Worm (Caenorhabditis elegans): ENCODE measurements around the gene C08B6.2.

C08B6.2 gene

DNA sequence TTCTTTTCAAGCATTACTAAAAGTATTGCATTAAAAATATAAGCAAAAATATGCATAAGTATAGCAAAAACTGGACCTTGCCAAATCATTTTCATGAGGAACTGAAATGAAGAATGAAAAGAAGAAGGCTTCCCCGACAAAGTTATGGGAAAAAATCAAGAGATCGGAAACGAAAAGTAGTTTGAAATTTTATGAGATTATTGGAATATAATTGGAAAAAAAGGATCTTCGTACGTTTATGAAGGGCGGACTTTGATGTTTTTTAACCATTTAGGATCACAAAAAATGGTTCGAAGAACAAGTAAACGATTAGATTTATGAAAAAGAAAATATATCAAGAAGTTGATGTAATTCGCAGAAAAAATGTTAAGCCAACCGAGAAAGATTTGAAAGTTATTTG is 15.4 kb downstream of the C08B6.2 start, which contains the start of gene srxa-18:
Gene srxa-18, minus strand, starts transcription at position 100 of the 400 bp plus-strand sequence.
- TF ChIP-seq him-1 (tag; optimal IDR thresholded peaks at IDR 0.05) (no peak), W03F9.2 (tag; optimal IDR thresholded peaks at IDR 0.05) (no peak), dao-5 (tag; optimal IDR thresholded peaks at IDR 0.05) (no peak)

DNA sequence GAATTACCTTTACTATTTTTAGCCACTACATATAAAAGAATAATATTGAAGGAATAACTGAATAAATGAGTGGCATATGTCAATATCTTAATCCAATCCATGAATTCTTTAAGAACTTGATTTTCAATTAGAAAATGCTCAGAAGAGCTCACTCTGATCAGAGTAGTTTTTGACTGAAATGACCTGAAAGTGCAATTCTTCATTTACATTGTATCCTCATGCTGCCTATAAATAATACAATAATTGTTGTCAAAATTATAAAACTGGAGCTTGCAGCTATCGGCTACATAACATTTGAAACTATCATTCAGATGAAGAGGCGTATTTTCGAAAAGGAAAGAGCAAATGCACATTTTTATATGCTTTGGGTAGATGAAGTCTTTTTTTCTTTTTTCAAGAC is 17.2 kb downstream of the C08B6.2 start, which contains the start of gene srxa-19:
Gene srxa-19, minus strand, starts transcription at position 101 of the 400 bp plus-strand sequence.
- no peak for TF ChIP-seq W03F9.2 (tag; optimal IDR thresholded peaks at IDR 0.05)
- TF ChIP-seq dao-5 (tag; optimal IDR thresholded peaks at IDR 0.05): no peak
- TF ChIP-seq him-1 (tag; optimal IDR thresholded peaks at IDR 0.05): no peak

DNA sequence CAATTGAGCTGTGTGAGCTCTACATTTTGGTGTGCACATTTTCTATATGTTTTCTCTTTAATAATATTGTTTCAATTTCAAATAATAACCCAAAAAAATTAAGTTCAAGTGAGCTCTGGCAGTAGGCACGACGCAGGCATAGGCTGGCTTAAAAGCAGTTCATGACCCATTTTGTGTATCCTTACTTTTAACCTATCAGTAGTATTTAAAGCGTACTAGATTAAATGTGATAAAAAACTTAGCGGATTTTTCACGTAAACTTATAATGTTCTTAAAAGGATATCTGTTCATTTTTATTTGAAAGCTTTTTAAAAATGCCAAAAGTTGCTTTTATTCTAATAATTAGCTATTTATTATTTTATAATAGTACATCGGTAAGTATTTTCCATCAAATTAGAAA is 17.8 kb downstream of the C08B6.2 start, which contains the start of gene C08B6.6:
Gene C08B6.6, plus strand, starts transcription at position 301 of the 400 bp plus-strand sequence.
- no peak for TF ChIP-seq him-1 (tag; optimal IDR thresholded peaks at IDR 0.05)
- TF ChIP-seq dao-5 (tag; optimal IDR thresholded peaks at IDR 0.05): no peak
- TF ChIP-seq W03F9.2 (tag; optimal IDR thresholded peaks at IDR 0.05): no peak

DNA sequence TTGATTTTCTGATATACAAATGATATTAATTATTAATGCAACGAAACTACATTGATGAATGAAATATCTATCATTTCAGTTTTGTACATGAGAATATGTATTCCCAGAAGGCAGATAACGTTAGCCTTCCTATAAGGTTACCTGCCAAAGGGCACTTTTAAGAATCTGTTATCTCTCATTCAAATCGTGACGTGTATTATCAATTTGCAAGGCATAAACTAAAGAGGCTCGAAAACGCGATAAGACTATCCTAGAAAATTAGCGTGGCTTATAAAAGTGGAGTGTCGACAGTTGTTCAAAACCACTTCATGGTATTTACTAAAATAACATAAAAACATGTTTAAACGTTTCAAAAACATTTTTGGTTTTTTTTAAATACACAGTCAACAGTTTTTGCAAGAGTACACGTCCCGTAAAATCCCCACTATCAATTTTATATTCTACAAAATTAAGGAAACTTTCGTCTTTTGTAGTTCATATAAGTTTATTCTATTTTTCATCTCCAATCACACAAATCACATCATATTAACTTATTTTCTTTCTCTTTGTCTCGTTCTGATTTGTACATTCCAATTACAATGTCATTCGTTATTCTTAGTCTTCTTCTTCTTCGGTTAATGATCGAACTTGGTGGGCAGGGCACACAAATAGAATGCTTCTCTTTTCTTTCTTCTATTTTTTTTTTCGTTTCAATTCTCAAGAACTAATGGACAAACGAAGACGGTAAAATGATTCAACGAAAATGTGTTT is 19.5 kb downstream of the C08B6.2 start, which contains the start of gene C08B6.10:
Gene C08B6.10, plus strand, starts transcription at position 700 of the 750 bp plus-strand sequence.
- no peak for TF ChIP-seq dao-5 (tag; optimal IDR thresholded peaks at IDR 0.05)
- TF ChIP-seq him-1 (tag; optimal IDR thresholded peaks at IDR 0.05): no peak
- no peak for TF ChIP-seq W03F9.2 (tag; optimal IDR thresholded peaks at IDR 0.05)

DNA sequence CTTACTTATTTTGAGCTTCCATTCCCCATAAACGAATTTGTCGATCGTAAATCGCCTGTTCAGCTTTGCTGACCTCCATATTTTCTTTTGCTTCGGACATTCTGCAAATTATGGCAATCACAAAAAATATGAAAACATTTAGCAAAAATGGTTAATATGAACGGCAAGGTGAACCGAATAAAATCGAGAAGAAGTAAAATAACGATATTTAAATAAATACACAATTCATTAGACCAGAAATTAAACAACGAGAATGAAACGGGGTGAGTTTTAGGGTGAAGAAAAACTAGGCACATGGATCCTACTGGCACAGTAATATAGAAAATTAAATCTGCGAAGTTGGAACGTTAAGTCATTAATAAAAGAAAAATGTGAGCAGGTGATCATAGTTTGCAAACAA is 24.7 kb downstream of the C08B6.2 start, which contains the start of gene aos-1:
Gene aos-1, minus strand, starts transcription at position 101 of the 400 bp plus-strand sequence.
- no peak for TF ChIP-seq him-1 (tag; optimal IDR thresholded peaks at IDR 0.05)
- no peak for TF ChIP-seq W03F9.2 (tag; optimal IDR thresholded peaks at IDR 0.05)
- no peak for TF ChIP-seq dao-5 (tag; optimal IDR thresholded peaks at IDR 0.05)

DNA sequence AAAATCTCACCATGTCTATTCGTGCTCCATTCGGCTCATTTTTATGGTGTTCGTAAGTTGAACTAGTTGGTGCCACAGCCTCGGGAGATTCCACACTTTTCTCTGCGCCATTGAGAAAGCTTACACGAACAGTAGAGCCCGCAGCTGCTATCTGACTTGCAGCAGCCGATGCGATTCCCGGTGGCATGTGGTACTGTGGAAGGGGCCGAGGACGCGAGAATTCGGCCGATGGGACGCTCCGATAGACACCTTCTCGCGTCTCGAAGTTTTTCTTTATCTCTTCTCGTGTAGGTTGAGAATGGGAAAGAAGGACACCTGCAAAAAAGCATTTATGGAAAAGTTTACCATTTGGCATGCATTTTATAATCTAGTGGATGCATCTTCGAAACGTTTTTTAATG is 27.8 kb downstream of the C08B6.2 start:
- TF ChIP-seq dao-5 (tag; optimal IDR thresholded peaks at IDR 0.05) (no peak), W03F9.2 (tag; optimal IDR thresholded peaks at IDR 0.05) (no peak), him-1 (tag; optimal IDR thresholded peaks at IDR 0.05) (no peak)

DNA sequence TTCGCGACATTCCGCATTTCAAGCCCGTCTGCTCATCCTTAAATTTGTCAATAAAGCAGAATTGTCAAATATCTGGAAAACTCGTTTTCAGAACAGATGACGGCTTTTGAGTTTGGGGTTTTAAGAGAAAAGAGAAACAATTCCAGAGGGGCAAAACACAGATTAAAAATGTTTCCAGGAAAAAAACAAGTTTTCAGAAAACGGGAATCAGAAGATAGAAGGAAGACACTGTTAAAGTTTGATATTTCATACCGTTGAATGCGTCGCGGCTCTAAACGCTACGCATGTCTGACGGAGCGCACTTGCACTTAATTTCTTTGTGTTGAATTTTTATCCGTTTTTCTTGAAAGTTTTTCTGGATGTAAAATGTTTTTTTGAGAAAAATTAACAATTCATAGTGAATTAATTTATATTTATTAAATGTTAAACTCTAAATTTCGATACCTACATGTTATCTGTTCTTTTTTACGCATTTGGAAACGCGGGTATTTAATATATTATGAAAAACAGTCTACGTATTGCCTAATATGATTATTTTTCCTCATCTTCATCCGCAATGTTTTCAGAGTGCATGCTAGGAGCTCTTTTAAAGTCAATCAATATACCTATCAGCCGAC is 28.7 kb downstream of the C08B6.2 start, which contains the start of the genes C08B6.18, wdr-20 and C08B6.8:
Gene C08B6.18, minus strand, starts transcription at position 51 of the 617 bp plus-strand sequence.
Gene wdr-20, minus strand, starts transcription at position 82 of the 617 bp plus-strand sequence.
Gene C08B6.8, plus strand, starts transcription at position 567 of the 617 bp plus-strand sequence.
- no peak for TF ChIP-seq him-1 (tag; optimal IDR thresholded peaks at IDR 0.05)
- no peak for TF ChIP-seq dao-5 (tag; optimal IDR thresholded peaks at IDR 0.05)
- TF ChIP-seq W03F9.2 (tag; optimal IDR thresholded peaks at IDR 0.05): no peak

DNA sequence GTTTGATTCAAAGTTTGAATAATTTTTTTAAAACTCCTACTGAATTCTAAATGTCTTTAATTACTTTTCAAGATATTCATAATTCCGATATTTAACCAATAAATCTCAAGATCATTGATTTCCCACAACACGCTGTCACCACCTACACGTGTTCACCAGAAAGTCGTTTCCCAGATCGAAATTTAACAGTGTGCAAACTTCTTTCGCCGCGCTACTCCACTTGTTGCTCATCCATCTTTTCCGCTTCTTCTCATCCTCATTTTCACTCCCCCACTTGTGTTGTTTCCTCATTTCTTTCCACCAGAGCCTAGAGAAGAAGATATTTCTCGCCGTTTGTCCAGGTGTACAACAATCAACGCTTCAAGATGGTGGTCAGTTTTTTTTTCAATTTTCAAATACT is 40.1 kb downstream of the C08B6.2 start, which contains the start of gene C51E3.9:
Gene C51E3.9, plus strand, starts transcription at position 301 of the 400 bp plus-strand sequence.
- TF ChIP-seq him-1 (tag; optimal IDR thresholded peaks at IDR 0.05) (no peak), W03F9.2 (tag; optimal IDR thresholded peaks at IDR 0.05) (no peak), dao-5 (tag; optimal IDR thresholded peaks at IDR 0.05) (no peak)

DNA sequence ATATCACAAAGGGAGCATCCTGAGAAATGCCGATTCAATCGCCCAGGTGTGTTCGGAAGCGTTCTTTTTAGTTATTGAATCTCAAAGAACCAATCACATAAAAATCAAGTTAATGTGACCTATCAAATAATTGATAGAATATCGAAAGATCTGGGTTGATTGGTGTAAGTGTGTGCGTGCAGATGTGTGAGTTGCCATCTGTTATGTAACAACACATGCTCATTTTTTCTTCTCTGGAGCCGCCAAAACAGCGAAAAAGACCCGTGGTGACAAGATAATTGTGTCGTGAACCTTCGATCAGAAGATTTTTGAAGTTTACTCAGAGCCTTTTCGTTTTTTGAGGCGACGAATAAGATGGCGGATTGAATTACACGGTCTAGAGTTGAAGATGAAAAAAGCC is 41.3 kb downstream of the C08B6.2 start:
- TF ChIP-seq W03F9.2 (tag; optimal IDR thresholded peaks at IDR 0.05): no peak
- TF ChIP-seq him-1 (tag; optimal IDR thresholded peaks at IDR 0.05): no peak
- no peak for TF ChIP-seq dao-5 (tag; optimal IDR thresholded peaks at IDR 0.05)

DNA sequence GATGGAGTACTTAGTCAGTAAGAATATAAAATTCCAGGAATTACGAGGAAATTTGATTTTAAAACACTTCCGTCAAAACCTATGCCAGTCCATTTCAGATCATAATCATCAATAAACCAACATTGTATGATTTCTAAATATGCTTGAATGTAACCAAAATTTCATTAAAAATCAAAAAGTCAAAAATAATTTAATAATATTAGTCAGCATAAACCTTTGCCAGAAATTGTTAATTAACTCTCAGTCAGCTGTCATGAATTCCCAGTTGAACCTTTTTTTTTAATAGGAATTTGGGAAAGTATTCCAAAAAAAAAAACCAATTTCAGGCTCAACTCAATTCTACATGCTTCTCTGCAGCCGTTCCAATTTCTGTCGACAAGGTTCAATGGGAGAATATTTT is 42.8 kb downstream of the C08B6.2 start, which contains the start of gene srsx-26:
Gene srsx-26, plus strand, starts transcription at position 301 of the 400 bp plus-strand sequence.
- TF ChIP-seq dao-5 (tag; optimal IDR thresholded peaks at IDR 0.05) (no peak), W03F9.2 (tag; optimal IDR thresholded peaks at IDR 0.05) (no peak), him-1 (tag; optimal IDR thresholded peaks at IDR 0.05) (no peak)

DNA sequence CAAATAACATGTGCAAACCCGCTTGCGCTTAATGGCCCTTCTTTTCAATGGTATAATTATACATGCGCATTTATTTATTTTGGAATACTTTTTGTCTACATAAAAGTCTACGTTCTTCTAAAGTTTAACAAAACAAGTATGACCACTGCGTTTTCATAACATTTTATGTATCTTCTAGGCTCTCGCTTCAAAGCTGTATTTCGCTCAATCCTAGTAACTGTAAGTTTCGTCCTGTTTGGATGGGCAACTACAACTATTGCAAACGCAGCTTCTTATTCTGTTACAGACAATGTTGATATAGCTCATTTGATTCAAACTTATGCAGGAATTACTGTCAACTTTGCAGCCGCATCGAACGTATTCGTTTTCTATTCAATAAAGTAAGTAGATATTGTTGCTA is 44.2 kb downstream of the C08B6.2 start, which contains the start of gene srsx-27:
Gene srsx-27, plus strand, starts transcription at position 301 of the 400 bp plus-strand sequence.
- TF ChIP-seq him-1 (tag; optimal IDR thresholded peaks at IDR 0.05) (no peak), dao-5 (tag; optimal IDR thresholded peaks at IDR 0.05) (no peak), W03F9.2 (tag; optimal IDR thresholded peaks at IDR 0.05) (no peak)

DNA sequence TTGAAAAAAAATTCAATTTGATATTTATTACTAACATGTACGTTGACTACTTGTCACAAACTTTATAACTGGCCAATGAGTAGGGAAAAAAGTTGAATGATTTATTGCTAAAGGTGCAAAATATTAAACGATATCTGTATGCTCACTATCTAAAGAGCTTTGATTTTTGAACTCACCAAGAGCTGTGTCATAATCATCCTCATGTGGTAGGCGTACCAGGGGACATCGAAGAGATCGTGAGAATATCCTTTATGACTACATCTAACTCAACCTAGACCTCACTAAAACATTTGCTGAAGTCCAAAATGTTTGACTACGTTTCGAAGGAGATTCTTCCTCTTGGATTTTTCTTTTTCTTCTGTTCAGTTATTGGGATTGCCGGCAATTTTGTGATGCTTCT is 46.8 kb downstream of the C08B6.2 start, which contains the start of gene srsx-28:
Gene srsx-28, plus strand, starts transcription at position 301 of the 400 bp plus-strand sequence.
- no peak for TF ChIP-seq him-1 (tag; optimal IDR thresholded peaks at IDR 0.05)

DNA sequence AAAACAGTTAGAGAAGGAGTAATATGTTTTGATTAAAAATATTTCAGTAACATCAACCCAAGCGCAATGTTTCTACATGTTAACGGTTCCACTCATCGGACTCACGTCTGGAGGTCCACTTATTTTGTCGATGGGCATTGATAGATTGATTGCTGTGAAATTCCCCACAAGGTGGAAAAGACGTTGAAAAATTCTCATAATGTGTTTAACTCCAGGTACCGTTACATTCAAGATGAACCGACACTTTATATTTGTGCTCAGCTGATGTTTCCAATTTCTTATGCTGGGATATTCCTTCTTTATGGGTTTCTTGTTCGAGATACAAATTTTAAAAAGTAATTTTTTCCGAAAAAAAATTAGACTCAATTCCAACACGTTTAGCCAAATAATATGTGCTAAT is 47.6 kb downstream of the C08B6.2 start:
- TF ChIP-seq W03F9.2 (tag; optimal IDR thresholded peaks at IDR 0.05) (no peak), dao-5 (tag; optimal IDR thresholded peaks at IDR 0.05) (no peak), him-1 (tag; optimal IDR thresholded peaks at IDR 0.05) (no peak)

DNA sequence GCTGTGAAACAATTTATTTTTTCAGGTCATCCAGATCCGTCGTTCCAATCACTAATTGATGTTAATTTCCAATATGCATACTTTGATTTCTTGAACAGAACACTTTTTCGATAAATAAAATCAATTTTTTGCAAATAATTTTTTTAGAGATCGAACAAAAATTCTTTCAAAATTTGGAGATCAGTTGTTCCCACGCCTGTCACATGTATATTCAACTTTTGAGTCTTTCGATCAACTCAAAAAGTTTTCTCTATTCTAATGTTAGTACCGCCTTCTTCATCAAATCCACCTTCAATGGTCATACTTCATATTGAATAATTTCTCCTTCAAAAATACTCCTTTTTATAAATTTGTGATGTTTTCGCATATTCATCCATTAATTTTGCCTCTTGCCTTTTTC is 49.2 kb downstream of the C08B6.2 start, which contains the start of gene srsx-29:
Gene srsx-29, plus strand, starts transcription at position 301 of the 400 bp plus-strand sequence.
- TF ChIP-seq dao-5 (tag; optimal IDR thresholded peaks at IDR 0.05) (no peak), him-1 (tag; optimal IDR thresholded peaks at IDR 0.05) (no peak), W03F9.2 (tag; optimal IDR thresholded peaks at IDR 0.05) (no peak)

Measured in whole organism, L4/young adult.